Fruit fly (Drosophila melanogaster) whole organism: Measurements from ENCODE around the gene Efa6.

ENCODE experiments used
- CG8478 ChIP-seq: fragments of >200 bp; optimal IDR thresholded peaks from 2 replicates; lab custom pipeline; 2018; ENCODE audit warnings: inconsistent platforms
- Dll ChIP-seq: fragments of >200 bp; optimal IDR thresholded peaks from 2 replicates; lab custom pipeline; 2017
- EcR ChIP-seq, 2 experiments: fragments of >200 bp; optimal IDR thresholded peaks; 2 replicates each; lab custom pipeline; 2017; ENCODE audit warnings: missing biosample characterization in 2 of 2, missing genetic modification characterization in 2 of 2, missing genetic modification reagents in 2 of 2
- pan ChIP-seq: fragments of >200 bp; optimal IDR thresholded peaks from 2 replicates; lab custom pipeline; 2017
- psq ChIP-seq: fragments of >200 bp; optimal IDR thresholded peaks from 2 replicates; lab custom pipeline; 2017
- usp ChIP-seq: fragments of >200 bp; optimal IDR thresholded peaks from 2 replicates; lab custom pipeline; 2017; ENCODE audit warnings: missing biosample characterization, missing genetic modification characterization, mixed read lengths

Gene Efa6

dm6 chr3R:22562502-22562901, 25.1 kb upstream of the Efa6 start, which contains the start of gene sit:
sit (minus strand) TSS chr3R:22562572.
- no peak for TF ChIP-seq EcR (GFP tag; optimal IDR thresholded peaks at IDR 0.05; lab: Kevin White, UChicago)

- TF ChIP-seq psq (lab: Kevin White, UChicago) (no peak), EcR (GFP tag; optimal IDR thresholded peaks at IDR 0.05; lab: Kevin White, UChicago) (no peak), usp (GFP tag; lab: Kevin White, UChicago) (no peak), pan (no peak), CG8478 (lab: Kevin White, UChicago) (no peak), Dll (no peak)
Observed at dm6 chr3R:22564076-22564475, 23.5 kb upstream of the Efa6 start.

dm6 chr3R:22564707-22565106, 22.8 kb upstream of the Efa6 start:
- TF ChIP-seq pan (no peak), Dll (no peak), CG8478 (lab: Kevin White, UChicago) (no peak), usp (GFP tag; lab: Kevin White, UChicago) (no peak), psq (lab: Kevin White, UChicago) (no peak), EcR (GFP tag; optimal IDR thresholded peaks at IDR 0.05; lab: Kevin White, UChicago) (no peak)

- no peak for TF ChIP-seq Dll
- TF ChIP-seq pan: no peak
- no peak for TF ChIP-seq EcR (GFP tag; optimal IDR thresholded peaks at IDR 0.05; lab: Kevin White, UChicago)
- no peak for TF ChIP-seq psq (lab: Kevin White, UChicago)
- TF ChIP-seq CG8478 (lab: Kevin White, UChicago): no peak
- no peak for TF ChIP-seq usp (GFP tag; lab: Kevin White, UChicago)
Observed at dm6 chr3R:22565732-22566131, 21.8 kb upstream of the Efa6 start.

dm6 chr3R:22568508-22568907, 19.0 kb upstream of the Efa6 start:
- TF ChIP-seq EcR (GFP tag; optimal IDR thresholded peaks at IDR 0.05; lab: Kevin White, UChicago) (no peak), usp (GFP tag; lab: Kevin White, UChicago) (no peak)

- no peak for TF ChIP-seq usp (GFP tag; lab: Kevin White, UChicago)
- TF ChIP-seq pan: no peak
- TF ChIP-seq CG8478 (lab: Kevin White, UChicago): no peak
- no peak for TF ChIP-seq EcR (GFP tag; optimal IDR thresholded peaks at IDR 0.05; lab: Kevin White, UChicago)
- no peak for TF ChIP-seq psq (lab: Kevin White, UChicago)
- TF ChIP-seq Dll: no peak
Observed at dm6 chr3R:22569888-22570287, 17.7 kb upstream of the Efa6 start, which contains the start of gene CG33110. CG33110 (plus strand) TSS chr3R:22570188.

- no peak for TF ChIP-seq psq (lab: Kevin White, UChicago)
- TF ChIP-seq pan: no peak
- no peak for TF ChIP-seq CG8478 (lab: Kevin White, UChicago)
- TF ChIP-seq EcR (GFP tag; optimal IDR thresholded peaks at IDR 0.05; lab: Kevin White, UChicago): no peak
- no peak for TF ChIP-seq usp (GFP tag; lab: Kevin White, UChicago)
- no peak for TF ChIP-seq Dll
Observed at dm6 chr3R:22573590-22573989, 14.0 kb upstream of the Efa6 start.

- no peak for TF ChIP-seq usp (GFP tag; lab: Kevin White, UChicago)
- TF ChIP-seq CG8478 (lab: Kevin White, UChicago): no peak
- no peak for TF ChIP-seq pan
- TF ChIP-seq Dll: no peak
- TF ChIP-seq psq (lab: Kevin White, UChicago): no peak
- TF ChIP-seq EcR (GFP tag; optimal IDR thresholded peaks at IDR 0.05; lab: Kevin White, UChicago): no peak
Observed at dm6 chr3R:22576096-22576697, 11.4 kb upstream of the Efa6 start.

- TF ChIP-seq EcR (GFP tag; optimal IDR thresholded peaks at IDR 0.05; lab: Kevin White, UChicago) (no peak), Dll (no peak), CG8478 (lab: Kevin White, UChicago) (no peak), pan (no peak), psq (lab: Kevin White, UChicago) (no peak), usp (GFP tag; lab: Kevin White, UChicago) (no peak)
Observed at dm6 chr3R:22576979-22577378, 10.6 kb upstream of the Efa6 start.

- TF ChIP-seq CG8478 (lab: Kevin White, UChicago) (no peak), Dll (no peak), EcR (GFP tag; optimal IDR thresholded peaks at IDR 0.05; lab: Kevin White, UChicago) (no peak), usp (GFP tag; lab: Kevin White, UChicago) (no peak), psq (lab: Kevin White, UChicago) (no peak), pan (no peak)
Observed at dm6 chr3R:22580546-22580945, 7.0 kb upstream of the Efa6 start, which contains the start of gene CSN6. CSN6 (plus strand) TSS chr3R:22580773.

dm6 chr3R:22582981-22583380, 4.6 kb upstream of the Efa6 start, which contains the start of gene Dph5:
Dph5 (minus strand) TSS chr3R:22583225.
- TF ChIP-seq EcR (GFP tag; optimal IDR thresholded peaks at IDR 0.05; lab: Kevin White, UChicago): no peak
- TF ChIP-seq pan: no peak
- TF ChIP-seq CG8478 (lab: Kevin White, UChicago): no peak
- no peak for TF ChIP-seq Dll
- TF ChIP-seq psq (lab: Kevin White, UChicago): no peak
- TF ChIP-seq usp (GFP tag; lab: Kevin White, UChicago): no peak

dm6 chr3R:22584582-22584981, 3.0 kb upstream of the Efa6 start, which contains the start of the genes CG33107 and CG6937:
CG33107 (minus strand) TSS chr3R:22584718.
CG6937 (plus strand) TSS chr3R:22584773.
- TF ChIP-seq EcR (GFP tag; optimal IDR thresholded peaks at IDR 0.05; lab: Kevin White, UChicago): no peak
- no peak for TF ChIP-seq pan
- no peak for TF ChIP-seq Dll
- no peak for TF ChIP-seq CG8478 (lab: Kevin White, UChicago)
- no peak for TF ChIP-seq psq (lab: Kevin White, UChicago)
- TF ChIP-seq usp (GFP tag; lab: Kevin White, UChicago): no peak

dm6 chr3R:22586525-22586924, 1.0 kb upstream of the Efa6 start, which contains the start of gene btn:
btn (minus strand) TSS chr3R:22586625.
- TF ChIP-seq usp (GFP tag; lab: Kevin White, UChicago) (no peak), psq (lab: Kevin White, UChicago) (no peak), EcR (GFP tag; optimal IDR thresholded peaks at IDR 0.05; lab: Kevin White, UChicago) (no peak), Dll (no peak), pan (no peak), CG8478 (lab: Kevin White, UChicago) (no peak)
